Fruit fly (Drosophila melanogaster) whole organism, wandering third instar larva: Measurements from ENCODE around the gene Edg78E.

ENCODE experiments used
- Hr78 ChIP-seq: fragments of >200 bp; optimal IDR thresholded peaks from 2 replicates; lab custom pipeline; 2017; ENCODE audit warnings: missing biosample characterization, missing genetic modification characterization
- br ChIP-seq: fragments of 200-800 bp; sonication (Bioruptor generic); optimal IDR thresholded peaks from 2 replicates; lab custom pipeline; 2016; ENCODE audit warnings: missing biosample characterization, missing genetic modification characterization
- psq ChIP-seq: fragments of 200-800 bp; sonication (Bioruptor generic); optimal IDR thresholded peaks from 3 replicates; lab custom pipeline; 2017; ENCODE audit warnings: missing biosample characterization, mild to moderate bottlenecking, missing genetic modification characterization, moderate library complexity

DNA sequence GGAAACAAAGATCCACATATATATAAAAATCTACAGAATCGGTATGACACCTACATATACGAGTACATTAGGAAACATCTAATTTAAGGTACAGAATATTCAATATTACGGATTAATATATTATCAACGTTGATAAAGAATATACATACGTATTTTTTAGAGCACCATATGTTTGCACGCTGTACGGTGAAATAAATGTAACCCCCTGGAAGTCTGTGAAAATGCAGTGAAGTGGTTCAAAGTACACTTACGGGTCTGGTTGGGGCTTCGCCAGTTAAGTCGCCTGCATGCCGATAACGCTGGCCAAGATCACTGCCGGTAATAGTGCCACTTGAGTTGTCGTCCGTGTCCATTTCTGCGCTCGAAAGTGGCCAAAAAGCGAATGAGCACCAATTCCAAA lies 6.1 kb upstream of the Edg78E start:
- TF ChIP-seq br (no peak), Hr78 (no peak), psq (GFP tag; lab: Kevin White, UChicago) (no peak)
